Worm (Caenorhabditis elegans) whole organism, L4 larva: ENCODE data around the gene twk-14.
A peak's percentile ranks its signal among the peaks of the same experiment; 100 is the strongest.

Source experiments
- F10B5.3 ChIP-seq: sonication (generic microtip); optimal IDR thresholded peaks from 2 replicates; lab custom pipeline; 2016; ENCODE audit warnings: mild to moderate bottlenecking, missing genetic modification characterization, missing compliant biosample characterization
- F44E2.7 ChIP-seq: fragments of 200-800 bp; sonication (Bioruptor generic); IDR thresholded peaks from 2 replicates; pipeline ENCODE4 v2.1.2; 2022; ENCODE audit warnings: missing genetic modification characterization, missing compliant biosample characterization
- R02D3.7 ChIP-seq: fragments of 150-350 bp; sonication (generic microtip); optimal IDR thresholded peaks from 3 replicates; lab custom pipeline; 2014; ENCODE audit warnings: missing biosample characterization, missing genetic modification characterization
- T26A8.4 ChIP-seq: fragments of 200-800 bp; sonication (Bioruptor generic); IDR thresholded peaks from 2 replicates; pipeline ENCODE4 v1.3.6; 2022; ENCODE audit warnings: missing genetic modification characterization, missing compliant biosample characterization
- Y75B8A.6 ChIP-seq: fragments of 200-800 bp; sonication (Bioruptor generic); IDR thresholded peaks from 2 replicates; pipeline ENCODE4 v1.3.6; 2022; ENCODE audit warnings: missing genetic modification reagents, missing genetic modification characterization, missing compliant biosample characterization
- arid-1 ChIP-seq: fragments of 200-800 bp; sonication (Bioruptor generic); conservative IDR thresholded peaks from 2 replicates; pipeline ENCODE4 v1.3.6; 2022; ENCODE audit warnings: missing genetic modification reagents, missing genetic modification characterization, missing compliant biosample characterization
- attf-4 ChIP-seq: sonication (generic microtip); optimal IDR thresholded peaks from 3 replicates; lab custom pipeline; 2017; ENCODE audit warnings: missing biosample characterization, missing genetic modification characterization
- ceh-62 ChIP-seq: sonication (generic microtip); optimal IDR thresholded peaks from 2 replicates; lab custom pipeline; 2017; ENCODE audit warnings: missing biosample characterization, missing genetic modification characterization
- ceh-82 ChIP-seq: sonication (generic microtip); optimal IDR thresholded peaks from 2 replicates; lab custom pipeline; 2017; ENCODE audit warnings: missing biosample characterization, missing genetic modification characterization
- daf-12 ChIP-seq: fragments of 150-350 bp; optimal IDR thresholded peaks from 2 replicates; lab custom pipeline; 2014; ENCODE audit warnings: missing biosample characterization, missing genetic modification reagents, missing genetic modification characterization
- daf-16 ChIP-seq, 3 experiments: sonication (generic microtip); optimal IDR thresholded peaks; 2 replicates each; lab custom pipeline; 2016 to 2017; ENCODE audit warnings: missing genetic modification characterization in 3 of 3, missing genetic modification reagents in 3 of 3, mild to moderate bottlenecking in 2 of 3, missing compliant biosample characterization in 2 of 3, missing biosample characterization in 1 of 3, moderate library complexity in 1 of 3
- dmd-8 ChIP-seq: fragments of 200-800 bp; sonication (Bioruptor generic); IDR thresholded peaks from 2 replicates; pipeline ENCODE4 v1.3.6; 2022; ENCODE audit warnings: missing genetic modification characterization, missing compliant biosample characterization
- dve-1 ChIP-seq: sonication (generic microtip); optimal IDR thresholded peaks from 2 replicates; lab custom pipeline; 2017; ENCODE audit warnings: antibody characterized with exemption, mild to moderate bottlenecking, missing genetic modification characterization, missing compliant biosample characterization; ENCODE audit not compliant: insufficient read depth
- egl-43 ChIP-seq: fragments of 200-800 bp; sonication (Bioruptor generic); IDR thresholded peaks from 2 replicates; pipeline ENCODE4 v1.3.6; 2022; ENCODE audit warnings: missing genetic modification reagents, missing genetic modification characterization, missing compliant biosample characterization
- fos-1 ChIP-seq: fragments of 150-350 bp; optimal IDR thresholded peaks from 2 replicates; lab custom pipeline; 2014; ENCODE audit warnings: missing biosample characterization, missing genetic modification characterization
- hlh-11 ChIP-seq: fragments of 200-800 bp; sonication (Bioruptor generic); optimal IDR thresholded peaks from 2 replicates; lab custom pipeline; 2018; ENCODE audit warnings: mild to moderate bottlenecking, missing genetic modification characterization, missing compliant biosample characterization
- hlh-30 ChIP-seq: sonication (generic microtip); optimal IDR thresholded peaks from 2 replicates; lab custom pipeline; 2017; ENCODE audit warnings: antibody characterized with exemption, mild to moderate bottlenecking, missing genetic modification characterization, missing compliant biosample characterization; ENCODE audit not compliant: insufficient read depth
- hmg-1.1 ChIP-seq: fragments of 200-800 bp; sonication (Bioruptor generic); IDR thresholded peaks from 2 replicates; pipeline ENCODE4 v1.3.6; 2022; ENCODE audit warnings: missing genetic modification reagents, missing genetic modification characterization, missing compliant biosample characterization
- jun-1 ChIP-seq: fragments of 150-350 bp; optimal IDR thresholded peaks from 2 replicates; lab custom pipeline; 2014; ENCODE audit warnings: missing biosample characterization, missing genetic modification reagents, missing genetic modification characterization
- lin-1 ChIP-seq: fragments of 200-800 bp; sonication (Bioruptor generic); IDR thresholded peaks from 2 replicates; pipeline ENCODE4 v1.3.6; 2022; ENCODE audit warnings: missing genetic modification reagents, missing genetic modification characterization, missing compliant biosample characterization
- lin-13 ChIP-seq: fragments of 150-350 bp; optimal IDR thresholded peaks from 2 replicates; lab custom pipeline; 2014; ENCODE audit warnings: missing biosample characterization, missing genetic modification reagents, missing genetic modification characterization
- lin-38 ChIP-seq: fragments of 200-800 bp; sonication (Bioruptor generic); IDR thresholded peaks from 2 replicates; pipeline ENCODE4 v1.3.6; 2022; ENCODE audit warnings: missing genetic modification reagents, missing genetic modification characterization, missing compliant biosample characterization
- lin-39 ChIP-seq: fragments of 150-350 bp; optimal IDR thresholded peaks from 2 replicates; lab custom pipeline; 2014; ENCODE audit warnings: missing biosample characterization, missing genetic modification reagents, missing genetic modification characterization
- mdl-1 ChIP-seq, 2 experiments: fragments of 150-350 bp in 1 of 2; sonication (generic microtip) in 1 of 2; optimal IDR thresholded peaks; 2 replicates each; lab custom pipeline; 2014 to 2017; ENCODE audit warnings: missing biosample characterization in 2 of 2, missing genetic modification characterization in 2 of 2
- mxl-2 ChIP-seq: fragments of 200-800 bp; sonication (Bioruptor generic); conservative IDR thresholded peaks from 2 replicates; pipeline ENCODE4 v1.3.6; 2022; ENCODE audit warnings: missing genetic modification reagents, missing genetic modification characterization, missing compliant biosample characterization
- nhr-102 ChIP-seq: sonication (generic microtip); optimal IDR thresholded peaks from 2 replicates; lab custom pipeline; 2016; ENCODE audit warnings: mild to moderate bottlenecking, missing genetic modification characterization, moderate library complexity, missing compliant biosample characterization
- nhr-11 ChIP-seq: fragments of 150-350 bp; optimal IDR thresholded peaks from 2 replicates; lab custom pipeline; 2014; ENCODE audit warnings: missing biosample characterization, missing genetic modification characterization
- nhr-28 ChIP-seq: fragments of 150-350 bp; optimal IDR thresholded peaks from 2 replicates; lab custom pipeline; 2014; ENCODE audit warnings: missing biosample characterization, missing genetic modification characterization
- nhr-41 ChIP-seq: fragments of 200-800 bp; sonication (Bioruptor generic); IDR thresholded peaks from 2 replicates; pipeline ENCODE4 v1.3.6; 2022; ENCODE audit warnings: missing genetic modification reagents, missing genetic modification characterization, missing compliant biosample characterization
- nhr-42 ChIP-seq: fragments of 200-800 bp; sonication (Bioruptor generic); IDR thresholded peaks from 2 replicates; pipeline ENCODE4 v1.3.6; 2022; ENCODE audit warnings: missing genetic modification characterization, missing compliant biosample characterization
- nhr-48 ChIP-seq: sonication (generic microtip); optimal IDR thresholded peaks from 2 replicates; lab custom pipeline; 2016; ENCODE audit warnings: mild to moderate bottlenecking, missing genetic modification characterization, missing compliant biosample characterization
- nhr-6 ChIP-seq: fragments of 150-350 bp; optimal IDR thresholded peaks from 2 replicates; lab custom pipeline; 2014; ENCODE audit warnings: missing biosample characterization, missing genetic modification characterization
- pha-4 ChIP-seq, 2 experiments: fragments of 150-350 bp in 1 of 2; fragments of 200-800 bp in 1 of 2; sonication (Bioruptor generic) in 1 of 2; IDR thresholded peaks in 1 of 2; optimal IDR thresholded peaks in 1 of 2; 2 replicates each; pipeline versions ENCODE4 v1.3.6 to Lab custom; 2014 to 2022; ENCODE audit warnings: missing genetic modification characterization in 2 of 2, missing genetic modification reagents in 2 of 2, missing biosample characterization in 1 of 2, missing compliant biosample characterization in 1 of 2
- pqm-1 ChIP-seq: sonication (generic microtip); optimal IDR thresholded peaks from 2 replicates; lab custom pipeline; 2017; ENCODE audit warnings: missing biosample characterization, missing genetic modification characterization
- saeg-2 ChIP-seq: fragments of 200-800 bp; sonication (Bioruptor generic); IDR thresholded peaks from 2 replicates; pipeline ENCODE4 v1.3.6; 2022; ENCODE audit warnings: missing genetic modification reagents, missing genetic modification characterization, missing compliant biosample characterization
- sdz-12 ChIP-seq: fragments of 200-800 bp; sonication (Bioruptor generic); optimal IDR thresholded peaks from 2 replicates; lab custom pipeline; 2018; ENCODE audit warnings: mild to moderate bottlenecking, missing genetic modification characterization, missing compliant biosample characterization
- set-16 ChIP-seq: fragments of 200-800 bp; sonication (Bioruptor generic); IDR thresholded peaks from 2 replicates; pipeline ENCODE4 v1.3.6; 2022; ENCODE audit warnings: missing genetic modification reagents, missing genetic modification characterization, missing compliant biosample characterization
- snpc-1.2 ChIP-seq: fragments of 200-800 bp; sonication (Bioruptor generic); IDR thresholded peaks from 2 replicates; pipeline ENCODE4 v1.3.6; 2022; ENCODE audit warnings: missing genetic modification reagents, missing genetic modification characterization, missing compliant biosample characterization
- snpc-4 ChIP-seq: fragments of 150-350 bp; optimal IDR thresholded peaks from 2 replicates; lab custom pipeline; 2014; ENCODE audit warnings: missing biosample characterization, missing genetic modification characterization
- unc-62 ChIP-seq, 3 experiments: fragments of 150-350 bp in 1 of 3; sonication (generic microtip); optimal IDR thresholded peaks in 2 of 3; peaks in 1 of 3; 1 replicate in 1 of 3; 2 replicates in 2 of 3; lab custom pipeline; 2014 to 2017; ENCODE audit warnings: missing biosample characterization in 3 of 3, missing genetic modification characterization in 3 of 3, missing genetic modification reagents in 3 of 3, missing genotype in 1 of 3
- zip-2 ChIP-seq: fragments of 150-350 bp; optimal IDR thresholded peaks from 2 replicates; lab custom pipeline; 2014; ENCODE audit warnings: missing biosample characterization, missing genetic modification characterization
- ztf-11 ChIP-seq: fragments of 150-350 bp; optimal IDR thresholded peaks from 2 replicates; lab custom pipeline; 2014; ENCODE audit warnings: missing biosample characterization, missing genetic modification characterization
- ztf-7 ChIP-seq: fragments of 150-350 bp; optimal IDR thresholded peaks from 2 replicates; lab custom pipeline; 2014; ENCODE audit warnings: missing biosample characterization, missing genetic modification characterization

twk-14 gene

DNA sequence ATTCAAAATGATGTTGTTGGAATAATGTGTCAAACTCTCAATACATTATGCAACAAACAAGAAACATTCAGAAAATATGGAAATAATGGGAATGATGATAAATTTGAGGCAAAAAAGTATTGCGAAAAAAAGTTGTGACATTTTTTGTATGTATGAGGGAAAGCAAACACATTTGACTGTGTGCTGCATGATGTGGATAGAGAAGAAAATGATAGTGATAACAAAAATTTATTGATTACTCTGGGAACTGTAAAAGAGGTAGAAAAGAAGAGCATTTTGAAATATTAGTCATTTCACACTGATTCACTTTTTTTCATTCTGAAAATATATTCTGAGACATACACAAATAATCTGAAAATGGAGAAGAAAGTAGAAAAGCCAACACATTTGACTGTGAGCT lies 47.7 kb downstream of the twk-14 start:
- no peak for TF ChIP-seq nhr-102
- TF ChIP-seq pqm-1 (tag; lab: Kevin White, UChicago), result peak; percentile 27
- no peak for TF ChIP-seq daf-16 (GFP tag; optimal IDR thresholded peaks at IDR 0.05; lab: Kevin White, UChicago)
- peak; percentile 17 for TF ChIP-seq daf-16 (tag; optimal IDR thresholded peaks at IDR 0.05; lab: Kevin White, UChicago)
- no peak for TF ChIP-seq ceh-62 (tag; lab: Kevin White, UChicago)
- no peak for TF ChIP-seq dve-1
- no peak for TF ChIP-seq hlh-11 (tag; lab: Kevin White, UChicago)
- peak; percentile 26 for TF ChIP-seq nhr-28
- TF ChIP-seq arid-1 (GFP tag; lab: Robert Waterston, UW), result no peak
- TF ChIP-seq hlh-30 (tag; lab: Kevin White, UChicago), result no peak
- TF ChIP-seq unc-62 (GFP tag; optimal IDR thresholded peaks at IDR 0.05 in 1 of 2; lab: Kevin White, UChicago), result peak in 1 of 2 experiments; percentile 58
- TF ChIP-seq unc-62 (tag; optimal IDR thresholded peaks at IDR 0.05; lab: Kevin White, UChicago), result no peak
- TF ChIP-seq nhr-11 (tag; lab: Kevin White, UChicago), result no peak
- TF ChIP-seq hmg-1.1 (GFP tag; lab: Robert Waterston, UW), result no peak
- TF ChIP-seq, all 104 proteins: peak for 4

ce11 chrV:12345808-12346207 lies 49.7 kb downstream of the twk-14 start, which contains the start of gene snb-2:
Gene snb-2 (minus strand): TSS chrV:12345908.
- TF ChIP-seq dmd-8 (GFP tag; lab: Robert Waterston, UW) (no peak), jun-1 (tag; lab: Kevin White, UChicago) (no peak), lin-38 (no peak), F44E2.7 (GFP tag; lab: Robert Waterston, UW) (no peak), T26A8.4 (GFP tag; lab: Robert Waterston, UW) (no peak), mdl-1 (tag; optimal IDR thresholded peaks at IDR 0.05; lab: Kevin White, UChicago) (no peak)

DNA sequence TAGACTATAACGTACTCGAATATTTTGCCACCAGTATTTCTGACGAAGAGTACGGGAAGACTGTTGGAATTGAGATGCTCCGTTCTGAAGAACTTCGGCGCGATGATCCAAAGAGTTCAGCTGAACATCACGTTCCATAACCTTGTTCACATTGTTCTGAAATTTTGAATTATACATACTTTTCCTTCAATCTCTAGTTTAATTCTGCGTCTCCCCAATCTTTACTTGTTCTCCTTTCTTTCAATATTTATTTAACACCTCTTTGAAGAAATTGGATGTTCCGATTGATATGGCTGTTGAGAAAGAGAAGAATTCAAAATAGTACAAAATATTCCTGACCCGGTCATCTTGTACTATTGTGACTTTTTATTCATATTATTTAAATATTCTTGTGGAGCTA lies 50.7 kb downstream of the twk-14 start, which contains the start of gene F23H12.3:
Gene F23H12.3, plus strand, starts transcription at position 301 of the 400 bp plus-strand sequence.
- TF ChIP-seq nhr-41 (GFP tag; lab: Robert Waterston, UW) (no peak), set-16 (GFP tag; lab: Robert Waterston, UW) (no peak), nhr-6 (tag; lab: Kevin White, UChicago) (no peak), F10B5.3 (tag; lab: Kevin White, UChicago) (no peak), fos-1 (no peak), egl-43 (GFP tag; lab: Robert Waterston, UW) (no peak), mxl-2 (GFP tag; lab: Robert Waterston, UW) (no peak), lin-39 (tag; lab: Kevin White, UChicago) (no peak), hlh-30 (tag; lab: Kevin White, UChicago) (no peak), daf-16 (GFP tag; optimal IDR thresholded peaks at IDR 0.05; lab: Kevin White, UChicago) (no peak), daf-16 (tag; optimal IDR thresholded peaks at IDR 0.05; lab: Kevin White, UChicago) (no peak), hlh-11 (tag; lab: Kevin White, UChicago) (no peak), arid-1 (GFP tag; lab: Robert Waterston, UW) (no peak), ceh-82 (tag; lab: Kevin White, UChicago) (no peak), saeg-2 (GFP tag; lab: Robert Waterston, UW) (no peak), mdl-1 (tag; optimal IDR thresholded peaks at IDR 0.05; lab: Kevin White, UChicago) (no peak), ztf-11 (tag; lab: Kevin White, UChicago) (no peak), lin-13 (GFP tag; lab: Kevin White, UChicago) (no peak)

DNA sequence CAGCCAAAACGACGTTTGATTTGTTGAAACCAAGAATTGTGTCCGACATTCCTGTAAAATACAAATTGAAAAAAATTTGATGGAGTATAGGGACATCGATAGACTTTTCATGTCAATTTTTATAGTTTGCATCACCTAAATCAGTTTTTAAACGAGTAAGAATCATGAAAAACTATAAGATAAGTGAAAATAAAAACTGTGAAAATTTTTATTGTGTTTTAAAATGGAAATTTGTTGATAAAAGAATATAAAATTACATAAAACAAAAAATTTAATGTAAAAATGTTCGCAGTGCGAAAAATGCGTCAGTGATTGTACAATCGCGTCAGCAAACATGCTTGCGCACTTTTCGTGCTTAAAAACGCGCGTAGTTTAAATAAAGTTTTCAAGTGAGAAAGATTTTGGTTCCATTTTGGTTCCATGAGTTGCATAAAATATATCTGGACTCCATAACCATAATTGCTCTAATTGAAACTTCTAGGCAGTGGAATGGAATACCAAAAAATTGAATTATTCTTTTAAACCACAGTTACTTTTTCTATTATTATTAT lies 52.0 kb downstream of the twk-14 start, which contains the start of gene tomm-20:
Gene tomm-20, minus strand, starts transcription at position 51 of the 551 bp plus-strand sequence.
- TF ChIP-seq nhr-48 (peak; percentile 80), daf-12 (tag; lab: Kevin White, UChicago) (no peak), pha-4 (GFP tag; IDR thresholded peaks at IDR 0.05; lab: Robert Waterston, UW) (peak; percentile 77; the same call in 1 of the 2 replicates), pha-4 (tag; optimal IDR thresholded peaks at IDR 0.05; lab: Kevin White, UChicago) (no peak), nhr-28 (peak; percentile 69), T26A8.4 (GFP tag; lab: Robert Waterston, UW) (no peak; the same call in none of the 2 replicates), nhr-6 (tag; lab: Kevin White, UChicago) (peak; percentile 100), fos-1 (no peak), nhr-42 (peak; percentile 79; the same call in 1 of the 2 replicates), ztf-7 (tag; lab: Kevin White, UChicago) (peak; percentile 91), snpc-1.2 (GFP tag; lab: Robert Waterston, UW) (0 out of 2 replicates have a peak, but pooled peaks have one; percentile 62), attf-4 (no peak), Y75B8A.6 (GFP tag; lab: Robert Waterston, UW) (no peak), sdz-12 (GFP tag; lab: Kevin White, UChicago) (no peak), snpc-4 (tag; lab: Kevin White, UChicago) (peak; percentile 29), zip-2 (peak; percentile 37), R02D3.7 (no peak), mdl-1 (tag; optimal IDR thresholded peaks at IDR 0.05; lab: Kevin White, UChicago) (peak in 1 of 2 experiments; percentile 64), lin-1 (no peak; the same call in 1 of the 2 replicates)
